Fruit fly (Drosophila melanogaster) whole organism, wandering third instar larva: ENCODE measurements around the gene PolG1.

Experiments used
- CG32264 ChIP-seq: fragments of 200-800 bp; sonication (Bioruptor generic); optimal IDR thresholded peaks from 2 replicates; lab custom pipeline; 2016; ENCODE audit warnings: missing biosample characterization, missing genetic modification characterization
- Dfd ChIP-seq: fragments of >200 bp; optimal IDR thresholded peaks from 2 replicates; lab custom pipeline; 2017; ENCODE audit warnings: missing biosample characterization, missing genetic modification characterization
- Dif ChIP-seq: fragments of 200-275, 200-300 bp; sonication (Bioruptor generic); optimal IDR thresholded peaks from 2 replicates; lab custom pipeline; 2018; ENCODE audit warnings: missing biosample characterization, missing genetic modification characterization; ENCODE audit not compliant: partially characterized antibody
- GATAd ChIP-seq: sonication (Bioruptor generic); optimal IDR thresholded peaks from 2 replicates; lab custom pipeline; 2016; ENCODE audit warnings: missing biosample characterization, missing genetic modification characterization
- HLH106 ChIP-seq: fragments of 200-800 bp; optimal IDR thresholded peaks from 3 replicates; lab custom pipeline; 2019; ENCODE audit warnings: missing biosample characterization, mild to moderate bottlenecking, missing genetic modification characterization, moderate library complexity
- Hnf4 ChIP-seq: fragments of 200-800 bp; sonication (Bioruptor generic); optimal IDR thresholded peaks from 2 replicates; lab custom pipeline; 2016; ENCODE audit warnings: missing biosample characterization, mild to moderate bottlenecking, missing genetic modification characterization
- Mio ChIP-seq: sonication (Bioruptor generic); optimal IDR thresholded peaks from 2 replicates; lab custom pipeline; 2016; ENCODE audit warnings: missing biosample characterization, missing genetic modification characterization
- Myc ChIP-seq: fragments of >200 bp; optimal IDR thresholded peaks from 2 replicates; lab custom pipeline; 2017
- N ChIP-seq: fragments of >200 bp; optimal IDR thresholded peaks from 2 replicates; lab custom pipeline; 2018; ENCODE audit warnings: missing biosample characterization, missing external identifiers, missing genetic modification characterization
- OdsH ChIP-seq: fragments of 200-800 bp; sonication (Bioruptor generic); optimal IDR thresholded peaks from 2 replicates; lab custom pipeline; 2016; ENCODE audit warnings: missing biosample characterization, mild to moderate bottlenecking, missing genetic modification characterization
- Rel ChIP-seq, 2 experiments: fragments of 200-800 bp; sonication (Bioruptor generic) in 1 of 2; optimal IDR thresholded peaks; 2 replicates in 1 of 2; 3 replicates in 1 of 2; lab custom pipeline; 2016 to 2019; ENCODE audit warnings: mild to moderate bottlenecking in 2 of 2, missing biosample characterization in 2 of 2, missing genetic modification characterization in 2 of 2, moderate library complexity in 1 of 2
- Sp1 ChIP-seq: fragments of 200-800 bp; sonication (Bioruptor generic); optimal IDR thresholded peaks from 3 replicates; lab custom pipeline; 2019; ENCODE audit warnings: missing biosample characterization, mild to moderate bottlenecking, missing genetic modification characterization, moderate library complexity
- br ChIP-seq: fragments of 200-800 bp; sonication (Bioruptor generic); optimal IDR thresholded peaks from 2 replicates; lab custom pipeline; 2016; ENCODE audit warnings: missing biosample characterization, missing genetic modification characterization
- brk ChIP-seq: fragments of 200-800 bp; sonication (Bioruptor generic); optimal IDR thresholded peaks from 2 replicates; lab custom pipeline; 2016; ENCODE audit warnings: missing biosample characterization, mild to moderate bottlenecking, missing genetic modification characterization
- dl ChIP-seq, 2 experiments: fragments of 175-275, 200-275 bp in 1 of 2; fragments of 200-275 bp in 1 of 2; sonication (Bioruptor generic); optimal IDR thresholded peaks; lab custom pipeline; 2018; ENCODE audit warnings: mild to moderate bottlenecking in 2 of 2, missing biosample characterization in 2 of 2, missing genetic modification characterization in 2 of 2, moderate library complexity in 2 of 2; ENCODE audit not compliant: partially characterized antibody in 2 of 2, insufficient read depth in 1 of 2
- dmrt93B ChIP-seq: fragments of 200-800 bp; sonication (Bioruptor generic); optimal IDR thresholded peaks from 2 replicates; lab custom pipeline; 2018; ENCODE audit warnings: missing biosample characterization, mild to moderate bottlenecking, missing genetic modification characterization
- dsf ChIP-seq: sonication (Bioruptor generic); optimal IDR thresholded peaks from 2 replicates; lab custom pipeline; 2016; ENCODE audit warnings: missing biosample characterization, missing genetic modification characterization, borderline replicate concordance
- ey ChIP-seq: fragments of 200-800 bp; sonication (Bioruptor generic); optimal IDR thresholded peaks from 2 replicates; lab custom pipeline; 2016; ENCODE audit warnings: missing biosample characterization, missing genetic modification characterization
- foxo ChIP-seq, 2 experiments: fragments of 200-800 bp; sonication (Bioruptor generic); optimal IDR thresholded peaks; 2 replicates in 1 of 2; 3 replicates in 1 of 2; lab custom pipeline; 2016 to 2017; ENCODE audit warnings: missing biosample characterization in 2 of 2, missing genetic modification characterization in 2 of 2
- h ChIP-seq: fragments of 200-800 bp; sonication (Bioruptor generic); optimal IDR thresholded peaks from 3 replicates; lab custom pipeline; 2016; ENCODE audit warnings: missing biosample characterization, mild to moderate bottlenecking, missing genetic modification characterization
- lola ChIP-seq: fragments of >200 bp; optimal IDR thresholded peaks from 2 replicates; lab custom pipeline; 2017; ENCODE audit warnings: missing biosample characterization, missing genetic modification characterization
- psq ChIP-seq: fragments of 200-800 bp; sonication (Bioruptor generic); optimal IDR thresholded peaks from 3 replicates; lab custom pipeline; 2017; ENCODE audit warnings: missing biosample characterization, mild to moderate bottlenecking, missing genetic modification characterization, moderate library complexity
- rgr ChIP-seq: fragments of 200-800 bp; sonication (Bioruptor generic); optimal IDR thresholded peaks from 3 replicates; lab custom pipeline; 2016; ENCODE audit warnings: missing biosample characterization, mild to moderate bottlenecking, missing genetic modification characterization
- sage ChIP-seq: fragments of 200-800 bp; sonication (Bioruptor generic); optimal IDR thresholded peaks from 2 replicates; lab custom pipeline; 2016; ENCODE audit warnings: missing biosample characterization, mild to moderate bottlenecking, missing genetic modification characterization
- sv ChIP-seq: fragments of 200-800 bp; sonication (Bioruptor generic); optimal IDR thresholded peaks from 3 replicates; lab custom pipeline; 2016; ENCODE audit warnings: missing biosample characterization, missing genetic modification characterization
- tai ChIP-seq: sonication (Bioruptor generic); optimal IDR thresholded peaks from 2 replicates; lab custom pipeline; 2016; ENCODE audit warnings: missing biosample characterization, missing genetic modification characterization
- woc ChIP-seq: sonication (Bioruptor generic); optimal IDR thresholded peaks from 2 replicates; lab custom pipeline; 2016; ENCODE audit warnings: missing biosample characterization, mild to moderate bottlenecking, missing genetic modification characterization

PolG1 gene

dm6 chr2L:13779162-13779561 is 48.4 kb downstream of the PolG1 start:
- TF ChIP-seq Mio (GFP tag; lab: Kevin White, UChicago) (no peak), Sp1 (no peak), Dfd (no peak), lola (GFP tag; lab: Kevin White, UChicago) (no peak), HLH106 (tag; lab: Kevin White, UChicago) (no peak), dsf (GFP tag; lab: Kevin White, UChicago) (no peak), dmrt93B (GFP tag; lab: Kevin White, UChicago) (no peak), Rel (GFP tag; optimal IDR thresholded peaks at IDR 0.05; lab: Kevin White, UChicago) (no peak), Rel (tag; optimal IDR thresholded peaks at IDR 0.05; lab: Kevin White, UChicago) (no peak), OdsH (GFP tag; lab: Kevin White, UChicago) (no peak), foxo (GFP tag; optimal IDR thresholded peaks at IDR 0.05; lab: Kevin White, UChicago) (no peak), woc (GFP tag; lab: Kevin White, UChicago) (no peak), dl (GFP tag; optimal IDR thresholded peaks at IDR 0.05; lab: Kevin White, UChicago; ENCODE audit: insufficient read depth in 1 of 2, partially characterized antibody in 2 of 2) (no peak), ey (GFP tag; lab: Kevin White, UChicago) (no peak)

DNA sequence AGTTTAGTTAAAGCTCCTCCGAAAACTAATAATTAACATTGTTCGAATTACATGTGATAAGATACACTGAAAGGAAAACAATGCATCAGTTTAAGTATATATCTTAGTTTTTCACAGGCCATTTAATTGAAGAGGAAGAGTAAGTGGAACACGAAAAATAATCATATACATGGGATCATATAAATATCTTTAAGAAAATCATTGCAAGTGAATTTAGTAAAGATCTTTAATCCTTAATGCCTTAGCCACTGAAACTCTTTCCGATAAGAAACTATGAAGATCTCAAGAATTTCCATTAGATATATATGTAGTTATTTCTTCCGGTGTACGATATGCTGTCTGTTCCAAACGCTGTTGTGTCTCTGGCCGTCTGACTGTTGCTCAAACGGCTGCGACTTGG is 48.9 kb downstream of the PolG1 start:
- TF ChIP-seq Dif (no peak), Hnf4 (GFP tag; lab: Kevin White, UChicago) (peak; percentile 12), rgr (GFP tag; lab: Kevin White, UChicago) (peak; percentile 13), br (no peak), GATAd (GFP tag; lab: Kevin White, UChicago) (no peak), ey (GFP tag; lab: Kevin White, UChicago) (peak; percentile 7), sv (GFP tag; lab: Kevin White, UChicago) (peak; percentile 21), brk (no peak), N (GFP tag; lab: Kevin White, UChicago) (no peak), OdsH (GFP tag; lab: Kevin White, UChicago) (no peak), lola (GFP tag; lab: Kevin White, UChicago) (no peak), h (no peak), sage (GFP tag; lab: Kevin White, UChicago) (no peak), tai (GFP tag; lab: Kevin White, UChicago) (no peak), CG32264 (GFP tag; lab: Kevin White, UChicago) (no peak), Myc (lab: Kevin White, UChicago) (no peak)

dm6 chr2L:13776928-13777686 is 50.5 kb downstream of the PolG1 start:
- TF ChIP-seq N (GFP tag; lab: Kevin White, UChicago) = no peak
- TF ChIP-seq psq (GFP tag; lab: Kevin White, UChicago) = peak; percentile 59
- TF ChIP-seq woc (GFP tag; lab: Kevin White, UChicago) = peak; percentile 20
